Fruit fly (Drosophila melanogaster) whole organism: Measurements from ENCODE around the gene eca.
"Not testable (repeated sequence)": the region's sequence is repeated elsewhere in the genome, so short reads cannot be mapped to it uniquely, and the experiment has no call there.

ENCODE experiments used
- CG8478 ChIP-seq: fragments of >200 bp; optimal IDR thresholded peaks from 2 replicates; lab custom pipeline; 2018; ENCODE audit warnings: inconsistent platforms
- Dll ChIP-seq: fragments of >200 bp; optimal IDR thresholded peaks from 2 replicates; lab custom pipeline; 2017
- EcR ChIP-seq, 2 experiments: fragments of >200 bp; optimal IDR thresholded peaks; 2 replicates each; lab custom pipeline; 2017; ENCODE audit warnings: missing biosample characterization in 2 of 2, missing genetic modification characterization in 2 of 2, missing genetic modification reagents in 2 of 2
- pan ChIP-seq: fragments of >200 bp; optimal IDR thresholded peaks from 2 replicates; lab custom pipeline; 2017
- psq ChIP-seq: fragments of >200 bp; optimal IDR thresholded peaks from 2 replicates; lab custom pipeline; 2017
- usp ChIP-seq: fragments of >200 bp; optimal IDR thresholded peaks from 2 replicates; lab custom pipeline; 2017; ENCODE audit warnings: missing biosample characterization, missing genetic modification characterization, mixed read lengths

The eca gene

dm6 chr3R:9701148-9701703 lies 15.9 kb upstream of the eca start:
- no peak for TF ChIP-seq usp (GFP tag; lab: Kevin White, UChicago)

DNA sequence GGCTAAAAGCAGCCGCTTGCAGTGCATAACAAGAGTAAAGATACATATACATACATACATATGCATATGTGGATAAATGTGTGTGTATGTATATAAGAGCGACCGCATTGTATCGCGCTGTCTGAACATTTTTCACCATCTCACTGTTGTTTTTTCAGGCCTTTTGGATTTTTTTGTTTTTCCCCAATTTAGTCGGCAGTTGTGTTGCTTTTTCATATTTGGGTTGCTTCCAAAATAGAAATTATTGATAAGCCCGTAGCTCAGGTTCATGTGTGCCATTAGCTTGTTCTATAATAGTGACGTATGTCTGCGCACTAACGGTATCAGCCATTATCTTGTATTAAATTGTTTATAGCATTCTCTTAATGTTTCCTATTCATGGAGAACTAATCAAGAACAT lies 15.2 kb upstream of the eca start:
- TF ChIP-seq pan (lab: Kevin White, UChicago): no peak
- no peak for TF ChIP-seq CG8478
- no peak for TF ChIP-seq EcR (GFP tag; optimal IDR thresholded peaks at IDR 0.05; lab: Kevin White, UChicago)
- TF ChIP-seq usp (GFP tag; lab: Kevin White, UChicago): no peak
- no peak for TF ChIP-seq Dll (lab: Kevin White, UChicago)

- TF ChIP-seq psq (no peak), pan (lab: Kevin White, UChicago) (no peak), usp (GFP tag; lab: Kevin White, UChicago) (no peak), EcR (GFP tag; optimal IDR thresholded peaks at IDR 0.05; lab: Kevin White, UChicago) (no peak)
Measured at dm6 chr3R:9694999-9695398, 9.7 kb upstream of the eca start.

- not testable (repeated sequence) for TF ChIP-seq CG8478; psq; EcR (GFP tag; optimal IDR thresholded peaks at IDR 0.05; lab: Kevin White, UChicago)
Measured at dm6 chr3R:9692675-9693129, 7.4 kb upstream of the eca start, which contains the start of the genes Unc-115b, p24-2 and CG32939. Gene Unc-115b, minus strand, starts transcription at chr3R:9692775. Gene p24-2, minus strand, starts transcription at chr3R:9692794. Gene CG32939, plus strand, starts transcription at chr3R:9693079.

- TF ChIP-seq pan (lab: Kevin White, UChicago) (no peak), EcR (GFP tag; optimal IDR thresholded peaks at IDR 0.05; lab: Kevin White, UChicago) (no peak), psq (no peak), CG8478 (no peak), usp (GFP tag; lab: Kevin White, UChicago) (no peak), Dll (lab: Kevin White, UChicago) (no peak)
Measured at dm6 chr3R:9684125-9684524, 1.2 kb downstream of the eca start, which contains the start of gene CG9444. Gene CG9444, minus strand, starts transcription at chr3R:9684264.

DNA sequence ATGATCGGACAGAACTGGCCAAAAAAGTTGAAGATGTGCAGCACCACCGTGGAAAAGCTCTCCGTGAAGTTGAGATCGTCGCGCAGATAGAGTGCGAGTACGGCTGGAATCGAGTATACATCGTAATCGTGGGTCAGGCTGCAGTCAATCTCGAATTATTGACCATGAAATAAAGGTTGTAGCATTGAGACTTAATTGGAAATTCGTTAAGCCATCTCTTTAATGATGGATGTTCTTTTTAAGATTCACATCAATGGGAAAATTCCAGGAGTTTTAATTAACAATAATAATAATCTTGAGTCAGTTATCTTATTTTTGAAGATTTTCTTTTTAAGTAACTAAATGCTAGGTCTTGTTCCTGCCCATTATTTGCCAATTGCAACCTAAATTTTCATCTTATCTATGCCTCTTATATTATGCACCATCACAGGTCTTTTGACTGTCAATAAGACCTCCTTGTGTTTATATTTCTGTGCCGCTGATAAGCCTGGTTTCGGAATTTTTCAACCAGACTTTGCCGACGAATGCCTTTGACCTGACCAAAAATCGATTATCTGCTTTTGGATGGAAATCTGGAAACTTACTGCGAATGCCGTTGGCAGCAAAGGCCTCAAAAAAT lies 2.1 kb downstream of the eca start:
- TF ChIP-seq psq (no peak), pan (lab: Kevin White, UChicago) (no peak), usp (GFP tag; lab: Kevin White, UChicago) (no peak), Dll (lab: Kevin White, UChicago) (no peak), CG8478 (no peak), EcR (GFP tag; optimal IDR thresholded peaks at IDR 0.05; lab: Kevin White, UChicago) (no peak)

DNA sequence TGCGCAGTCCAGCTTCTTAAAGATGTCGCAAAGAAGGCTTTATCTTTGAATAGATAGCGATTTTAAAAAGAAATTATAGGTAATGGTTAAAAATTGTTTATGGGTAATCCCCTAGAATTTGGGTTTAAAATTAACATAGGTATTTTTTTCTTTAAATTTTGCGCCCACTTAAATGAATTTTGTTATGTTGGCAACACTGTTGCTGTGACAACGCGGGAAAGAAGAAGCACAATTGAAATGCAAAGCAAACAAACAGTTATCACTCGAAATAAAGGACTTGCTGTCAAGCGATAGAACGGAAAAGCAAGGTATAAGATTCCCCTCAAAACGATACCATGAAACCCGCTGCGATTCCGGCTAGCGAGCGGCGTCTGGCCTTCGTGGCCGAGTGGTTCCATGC lies 5.5 kb downstream of the eca start, which contains the start of gene nmdyn-D7:
Gene nmdyn-D7, plus strand, starts transcription at position 194 of the 400 bp plus-strand sequence.
- no peak for TF ChIP-seq EcR (GFP tag; optimal IDR thresholded peaks at IDR 0.05; lab: Kevin White, UChicago)
- no peak for TF ChIP-seq pan (lab: Kevin White, UChicago)
- TF ChIP-seq psq: no peak
- TF ChIP-seq usp (GFP tag; lab: Kevin White, UChicago): no peak

DNA sequence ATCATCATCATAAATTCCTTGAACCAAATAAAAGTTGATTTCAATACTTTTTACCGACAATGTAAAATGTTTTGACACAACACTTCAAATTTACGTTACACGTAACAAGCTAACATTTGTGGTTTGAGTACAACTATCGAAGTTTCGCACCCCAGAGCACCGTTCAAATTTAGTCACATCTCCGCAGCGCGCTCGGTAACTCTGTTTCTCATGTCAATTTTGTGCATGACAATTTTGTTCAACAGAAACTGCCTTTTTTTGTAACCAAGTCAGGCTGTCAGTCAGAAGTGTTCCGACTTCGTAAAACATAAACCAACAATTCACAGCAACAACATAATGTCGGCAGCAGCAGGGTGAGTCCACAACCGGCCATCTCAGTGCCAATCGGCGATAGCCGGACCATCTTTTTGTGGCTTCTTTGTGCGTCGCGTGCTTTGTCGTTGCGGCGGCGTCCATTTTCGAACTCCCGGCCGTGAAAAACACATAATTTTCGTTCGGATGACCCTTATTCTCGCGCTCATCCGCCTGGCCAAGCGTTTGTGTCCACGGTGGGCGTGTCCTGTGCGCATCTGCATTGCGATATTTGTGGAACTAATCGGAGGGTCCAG lies 7.4 kb downstream of the eca start, which contains the start of gene p23:
Gene p23, plus strand, starts transcription at position 194 of the 608 bp plus-strand sequence.
- TF ChIP-seq usp (GFP tag; lab: Kevin White, UChicago) (no peak), CG8478 (no peak), pan (lab: Kevin White, UChicago) (no peak), EcR (GFP tag; optimal IDR thresholded peaks at IDR 0.05; lab: Kevin White, UChicago) (no peak), Dll (lab: Kevin White, UChicago) (no peak), psq (no peak)

DNA sequence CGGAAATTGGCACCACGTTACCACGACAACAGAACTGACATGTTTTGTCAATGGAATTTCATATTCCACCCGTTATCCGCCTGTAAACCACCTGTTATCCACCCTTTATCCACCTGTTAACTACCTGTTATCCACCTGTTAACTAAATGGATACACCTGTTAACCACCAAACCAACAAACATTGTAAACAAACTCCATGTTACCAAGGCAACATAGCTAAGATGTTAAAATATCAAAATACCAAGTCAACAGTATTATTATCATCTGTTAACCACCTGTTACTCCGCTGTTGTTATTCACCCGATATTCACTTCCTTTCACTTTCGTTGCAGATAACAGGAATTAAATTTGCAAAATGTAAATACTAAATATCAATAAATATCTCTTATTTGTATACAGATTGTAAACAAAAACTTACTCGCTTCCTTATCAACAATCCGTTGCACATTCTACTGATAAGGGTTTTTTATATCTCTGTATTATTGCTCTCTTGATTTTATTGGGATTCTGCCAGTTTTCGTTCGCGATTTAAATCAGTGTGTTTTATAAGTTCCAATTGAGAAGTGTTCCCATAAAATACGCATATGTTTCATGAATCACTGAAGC lies 10.2 kb downstream of the eca start, which contains the start of gene Nepl12:
Gene Nepl12, plus strand, starts transcription at position 556 of the 606 bp plus-strand sequence.
- no peak for TF ChIP-seq usp (GFP tag; lab: Kevin White, UChicago)
- TF ChIP-seq CG8478: no peak
- no peak for TF ChIP-seq pan (lab: Kevin White, UChicago)
- no peak for TF ChIP-seq EcR (GFP tag; optimal IDR thresholded peaks at IDR 0.05; lab: Kevin White, UChicago)
- no peak for TF ChIP-seq psq
- no peak for TF ChIP-seq Dll (lab: Kevin White, UChicago)

- no peak for TF ChIP-seq usp (GFP tag; lab: Kevin White, UChicago)
- no peak for TF ChIP-seq Dll (lab: Kevin White, UChicago)
- TF ChIP-seq psq: no peak
- no peak for TF ChIP-seq pan (lab: Kevin White, UChicago)
- no peak for TF ChIP-seq EcR (GFP tag; optimal IDR thresholded peaks at IDR 0.05; lab: Kevin White, UChicago)
- TF ChIP-seq CG8478: no peak
Measured at dm6 chr3R:9674196-9674693, 11.0 kb downstream of the eca start, which contains the start of gene Dhc1. Gene Dhc1, minus strand, starts transcription at chr3R:9674643.

- TF ChIP-seq usp (GFP tag; lab: Kevin White, UChicago) (no peak), pan (lab: Kevin White, UChicago) (no peak), psq (no peak), Dll (lab: Kevin White, UChicago) (no peak), EcR (GFP tag; optimal IDR thresholded peaks at IDR 0.05; lab: Kevin White, UChicago) (no peak), CG8478 (no peak)
Measured at dm6 chr3R:9673207-9673606, 12.1 kb downstream of the eca start.

dm6 chr3R:9665405-9665804 lies 19.9 kb downstream of the eca start:
- TF ChIP-seq psq (no peak), Dll (lab: Kevin White, UChicago) (no peak), EcR (GFP tag; optimal IDR thresholded peaks at IDR 0.05; lab: Kevin White, UChicago) (no peak)
